Fruit fly (Drosophila melanogaster) whole organism, prepupa: ENCODE measurements around the gene Obp99b.

Experiments used
- Blimp-1 ChIP-seq: fragments of 200-800 bp; sonication (Bioruptor generic); optimal IDR thresholded peaks from 3 replicates; lab custom pipeline; 2017; ENCODE audit warnings: missing biosample characterization, missing genetic modification characterization, mild to moderate bottlenecking, moderate library complexity, missing genetic modification reagents
- CG10631 ChIP-seq: fragments of 200-800 bp; sonication (Bioruptor generic); optimal IDR thresholded peaks from 2 replicates; lab custom pipeline; 2016; ENCODE audit warnings: missing biosample characterization, missing genetic modification characterization
- CG10669 ChIP-seq: fragments of 200-800 bp; sonication (Bioruptor generic); optimal IDR thresholded peaks from 3 replicates; lab custom pipeline; 2018; ENCODE audit warnings: missing biosample characterization, mild to moderate bottlenecking, missing genetic modification characterization, moderate library complexity
- CG11294 ChIP-seq: fragments of 200-800 bp; sonication (Bioruptor generic); IDR thresholded peaks from 2 replicates; pipeline ENCODE4 v1.3.6; 2022; ENCODE audit warnings: missing biosample characterization, missing genetic modification characterization
- CG11762 ChIP-seq: fragments of 200-800 bp; sonication (Bioruptor generic); optimal IDR thresholded peaks from 3 replicates; lab custom pipeline; 2016; ENCODE audit warnings: missing biosample characterization, missing genetic modification characterization; ENCODE audit not compliant: insufficient read depth
- CG11902 ChIP-seq: fragments of 200-800 bp; sonication (Bioruptor generic); optimal IDR thresholded peaks from 3 replicates; lab custom pipeline; 2016; ENCODE audit warnings: missing biosample characterization, missing genetic modification characterization
- CG15336 ChIP-seq: fragments of 200-800 bp; sonication (Bioruptor generic); IDR thresholded peaks from 2 replicates; pipeline ENCODE4 v1.3.6; 2022; ENCODE audit warnings: missing biosample characterization, missing genetic modification characterization
- CG1621 ChIP-seq: fragments of 200-800 bp; sonication (Bioruptor generic); optimal IDR thresholded peaks from 3 replicates; lab custom pipeline; 2018; ENCODE audit warnings: missing biosample characterization, mild to moderate bottlenecking, missing genetic modification characterization
- CG16779 ChIP-seq: fragments of 200-800 bp; sonication (Bioruptor generic); optimal IDR thresholded peaks from 3 replicates; lab custom pipeline; 2017; ENCODE audit warnings: missing biosample characterization, mild to moderate bottlenecking, missing genetic modification characterization
- CG32006 ChIP-seq: fragments of 200-800 bp; sonication (Bioruptor generic); optimal IDR thresholded peaks from 3 replicates; lab custom pipeline; 2017; ENCODE audit warnings: missing biosample characterization, mild to moderate bottlenecking, missing genetic modification characterization
- CG34406 ChIP-seq: fragments of 200-800 bp; sonication (Bioruptor generic); optimal IDR thresholded peaks from 3 replicates; lab custom pipeline; 2016; ENCODE audit warnings: missing biosample characterization, missing genetic modification characterization
- CG3919 ChIP-seq: fragments of 200-800 bp; sonication (Bioruptor generic); optimal IDR thresholded peaks from 3 replicates; lab custom pipeline; 2016; ENCODE audit warnings: missing biosample characterization, missing genetic modification characterization
- CG4318 ChIP-seq: fragments of 200-800 bp; sonication (Bioruptor generic); optimal IDR thresholded peaks from 3 replicates; lab custom pipeline; 2017; ENCODE audit warnings: missing biosample characterization, mild to moderate bottlenecking, missing genetic modification characterization
- CG6163 ChIP-seq: fragments of 200-800 bp; sonication (Bioruptor generic); IDR thresholded peaks from 3 replicates; pipeline ENCODE4 v1.3.6; 2022; ENCODE audit warnings: missing biosample characterization, missing genetic modification characterization
- CG6276 ChIP-seq: fragments of 200-800 bp; sonication (Bioruptor generic); optimal IDR thresholded peaks from 2 replicates; lab custom pipeline; 2017; ENCODE audit warnings: missing biosample characterization, mild to moderate bottlenecking, missing genetic modification characterization
- CG6808 ChIP-seq: fragments of 200-800 bp; sonication (Bioruptor generic); optimal IDR thresholded peaks from 3 replicates; lab custom pipeline; 2017; ENCODE audit warnings: missing biosample characterization, missing genetic modification characterization, mild to moderate bottlenecking, moderate library complexity, missing genetic modification reagents
- CG6854 ChIP-seq: fragments of 200-800 bp; sonication (Bioruptor generic); optimal IDR thresholded peaks from 2 replicates; lab custom pipeline; 2017; ENCODE audit warnings: missing biosample characterization, mild to moderate bottlenecking, missing genetic modification characterization
- CG8119 ChIP-seq: fragments of 200-800 bp; sonication (Bioruptor generic); IDR thresholded peaks from 3 replicates; pipeline ENCODE4 v1.3.6; 2022; ENCODE audit warnings: missing biosample characterization, missing genetic modification characterization
- CG8319 ChIP-seq: fragments of 200-800 bp; sonication (Bioruptor generic); optimal IDR thresholded peaks from 3 replicates; lab custom pipeline; 2016; ENCODE audit warnings: missing biosample characterization, missing genetic modification characterization
- CG9139 ChIP-seq: fragments of 200-800 bp; sonication (Bioruptor generic); optimal IDR thresholded peaks from 3 replicates; lab custom pipeline; 2017; ENCODE audit warnings: missing biosample characterization, mild to moderate bottlenecking, missing genetic modification characterization
- Eip75B ChIP-seq: fragments of 200-800 bp; sonication (Bioruptor generic); optimal IDR thresholded peaks from 3 replicates; lab custom pipeline; 2016; ENCODE audit warnings: missing biosample characterization, missing genetic modification characterization
- Eip78C ChIP-seq: fragments of 200-800 bp; sonication (Bioruptor generic); peaks from one replicate; lab custom pipeline; 2016; ENCODE audit warnings: missing biosample characterization, missing genetic modification characterization
- Ets21C ChIP-seq: fragments of 200-800 bp; sonication (Bioruptor generic); optimal IDR thresholded peaks from 3 replicates; lab custom pipeline; 2016; ENCODE audit warnings: missing biosample characterization, missing genetic modification characterization
- Ets96B ChIP-seq: fragments of 200-800 bp; optimal IDR thresholded peaks from 2 replicates; lab custom pipeline; 2019; ENCODE audit warnings: missing biosample characterization, mild to moderate bottlenecking, missing genetic modification characterization, moderate library complexity
- Hr38 ChIP-seq: sonication (Bioruptor generic); optimal IDR thresholded peaks from 2 replicates; lab custom pipeline; 2016; ENCODE audit warnings: missing biosample characterization, missing genetic modification characterization
- Hr39 ChIP-seq: fragments of 200-800 bp; sonication (Bioruptor generic); optimal IDR thresholded peaks from 2 replicates; lab custom pipeline; 2016; ENCODE audit warnings: missing biosample characterization, missing genetic modification characterization
- Met ChIP-seq: fragments of 200-800 bp; sonication (Bioruptor generic); optimal IDR thresholded peaks from 3 replicates; lab custom pipeline; 2016; ENCODE audit warnings: missing biosample characterization, missing genetic modification characterization
- OdsH ChIP-seq: fragments of 200-800 bp; sonication (Bioruptor generic); optimal IDR thresholded peaks from 3 replicates; lab custom pipeline; 2016; ENCODE audit warnings: missing biosample characterization, missing genetic modification characterization
- Smox ChIP-seq: fragments of 200-800 bp; sonication (Bioruptor generic); optimal IDR thresholded peaks from 3 replicates; lab custom pipeline; 2016; ENCODE audit warnings: missing biosample characterization, missing genetic modification characterization
- achi ChIP-seq: fragments of 200-800 bp; sonication (Bioruptor generic); optimal IDR thresholded peaks from 3 replicates; lab custom pipeline; 2016; ENCODE audit warnings: missing biosample characterization, missing genetic modification characterization
- acj6 ChIP-seq: fragments of 200-800 bp; sonication (Bioruptor generic); optimal IDR thresholded peaks from 3 replicates; lab custom pipeline; 2016; ENCODE audit warnings: missing biosample characterization, missing genetic modification characterization
- cyc ChIP-seq: fragments of 200-800 bp; sonication (Bioruptor generic); optimal IDR thresholded peaks from 3 replicates; lab custom pipeline; 2016; ENCODE audit warnings: missing biosample characterization, missing genetic modification characterization
- dac ChIP-seq: fragments of 200-800 bp; sonication (Bioruptor generic); optimal IDR thresholded peaks from 2 replicates; lab custom pipeline; 2017; ENCODE audit warnings: missing biosample characterization, mild to moderate bottlenecking, missing genetic modification characterization
- dsx ChIP-seq: fragments of 200-800 bp; optimal IDR thresholded peaks from 3 replicates; lab custom pipeline; 2019; ENCODE audit warnings: missing biosample characterization, mild to moderate bottlenecking, missing genetic modification characterization, moderate library complexity; ENCODE audit not compliant: poor library complexity, severe bottlenecking
- esn ChIP-seq: fragments of 200-800 bp; sonication (Bioruptor generic); optimal IDR thresholded peaks from 2 replicates; lab custom pipeline; 2016; ENCODE audit warnings: missing biosample characterization, mild to moderate bottlenecking, missing genetic modification characterization, moderate library complexity
- fd59A ChIP-seq: fragments of 200-800 bp; sonication (Bioruptor generic); optimal IDR thresholded peaks from 2 replicates; lab custom pipeline; 2017; ENCODE audit warnings: missing biosample characterization, mild to moderate bottlenecking, missing genetic modification characterization, missing genetic modification reagents
- fkh ChIP-seq: fragments of 200-800 bp; sonication (Bioruptor generic); optimal IDR thresholded peaks from 3 replicates; lab custom pipeline; 2017; ENCODE audit warnings: missing biosample characterization, mild to moderate bottlenecking, missing genetic modification characterization, moderate library complexity
- net ChIP-seq: fragments of 200-800 bp; sonication (Bioruptor generic); optimal IDR thresholded peaks from 3 replicates; lab custom pipeline; 2016; ENCODE audit warnings: missing biosample characterization, missing genetic modification characterization
- ss ChIP-seq, 2 experiments: fragments of 200-800 bp; sonication (Bioruptor generic); optimal IDR thresholded peaks; 2 replicates in 1 of 2; 3 replicates in 1 of 2; lab custom pipeline; 2017 to 2018; ENCODE audit warnings: mild to moderate bottlenecking in 2 of 2, missing biosample characterization in 2 of 2, missing genetic modification characterization in 2 of 2, moderate library complexity in 1 of 2
- svp ChIP-seq: fragments of 200-800 bp; sonication (Bioruptor generic); peaks from one replicate; lab custom pipeline; 2016; ENCODE audit warnings: missing biosample characterization, missing genetic modification characterization
- vri ChIP-seq: fragments of 200-800 bp; sonication (Bioruptor generic); optimal IDR thresholded peaks from 3 replicates; lab custom pipeline; 2016; ENCODE audit warnings: missing biosample characterization, mild to moderate bottlenecking, missing genetic modification characterization

Gene Obp99b

dm6 chr3R:29690539-29690852, 26.2 kb downstream of the Obp99b start (continued):
- TF ChIP-seq achi, result peak; percentile 54
- TF ChIP-seq Eip75B (GFP tag; lab: Kevin White, UChicago), result peak; percentile 45
- TF ChIP-seq CG11762, result no peak
- no peak for TF ChIP-seq ss (GFP tag; optimal IDR thresholded peaks at IDR 0.05; lab: Kevin White, UChicago)
- TF ChIP-seq CG11294 (GFP tag; lab: Robert Waterston, UW), result no peak
- TF ChIP-seq CG6808 (GFP tag; lab: Kevin White, UChicago), result peak; percentile 6
- no peak for TF ChIP-seq CG16779

- TF ChIP-seq svp (GFP tag; lab: Kevin White, UChicago) (peak; percentile 78), vri (no peak), dsx (GFP tag; lab: Kevin White, UChicago) (peak; percentile 38), CG32006 (GFP tag; lab: Kevin White, UChicago) (peak; percentile 12), fkh (peak; percentile 5), CG34406 (GFP tag; lab: Kevin White, UChicago) (no peak), Eip78C (GFP tag; lab: Kevin White, UChicago) (peak; percentile 52), CG10631 (no peak), CG9139 (GFP tag; lab: Kevin White, UChicago) (no peak), Hr38 (GFP tag; lab: Kevin White, UChicago) (no peak), CG3919 (GFP tag; lab: Kevin White, UChicago) (no peak)
Observed at dm6 chr3R:29689833-29690538, 26.7 kb downstream of the Obp99b start.

- no peak for TF ChIP-seq Hr39 (GFP tag; lab: Kevin White, UChicago)
- no peak for TF ChIP-seq CG10669 (GFP tag; lab: Kevin White, UChicago)
- no peak for TF ChIP-seq CG1621 (tag; lab: Kevin White, UChicago)
- TF ChIP-seq CG8319 (GFP tag; lab: Kevin White, UChicago), result no peak
- no peak for TF ChIP-seq achi
- TF ChIP-seq acj6 (GFP tag; lab: Kevin White, UChicago), result no peak
- TF ChIP-seq net, result no peak
- TF ChIP-seq Ets96B (tag; lab: Kevin White, UChicago), result no peak
- TF ChIP-seq CG11902 (GFP tag; lab: Kevin White, UChicago), result no peak
- TF ChIP-seq CG3919 (GFP tag; lab: Kevin White, UChicago), result no peak
- no peak for TF ChIP-seq CG6854 (GFP tag; lab: Kevin White, UChicago)
- no peak for TF ChIP-seq esn (GFP tag; lab: Kevin White, UChicago)
Observed at dm6 chr3R:29689211-29689610, 27.5 kb downstream of the Obp99b start, which contains the start of gene Obp99c. Gene Obp99c (minus strand): TSS chr3R:29689311.

dm6 chr3R:29686698-29687097, 30.0 kb downstream of the Obp99b start:
- TF ChIP-seq svp (GFP tag; lab: Kevin White, UChicago), result peak; percentile 96
- TF ChIP-seq Eip78C (GFP tag; lab: Kevin White, UChicago), result peak; percentile 60
- no peak for TF ChIP-seq CG15336 (GFP tag; lab: Robert Waterston, UW)

- TF ChIP-seq Met (GFP tag; lab: Kevin White, UChicago), result no peak
- TF ChIP-seq CG8119 (GFP tag; lab: Robert Waterston, UW), result peak; percentile 63; the same call in 2 of the 3 replicates
- peak; percentile 42 for TF ChIP-seq CG6276 (GFP tag; lab: Kevin White, UChicago)
- no peak for TF ChIP-seq cyc (GFP tag; lab: Kevin White, UChicago)
- TF ChIP-seq fkh, result no peak
- no peak for TF ChIP-seq CG9139 (GFP tag; lab: Kevin White, UChicago)
- no peak for TF ChIP-seq dac
- TF ChIP-seq CG6808 (GFP tag; lab: Kevin White, UChicago), result peak; percentile 19
- no peak for TF ChIP-seq Eip75B (GFP tag; lab: Kevin White, UChicago)
- TF ChIP-seq Blimp-1 (GFP tag; lab: Kevin White, UChicago), result peak; percentile 99
- TF ChIP-seq Hr39 (GFP tag; lab: Kevin White, UChicago), result no peak
- TF ChIP-seq Eip78C (GFP tag; lab: Kevin White, UChicago), result peak; percentile 55
- TF ChIP-seq fd59A (GFP tag; lab: Kevin White, UChicago), result no peak
- TF ChIP-seq CG6163 (GFP tag; lab: Robert Waterston, UW), result peak; percentile 24; the same call in 1 of the 3 replicates
- TF ChIP-seq ss (GFP tag; optimal IDR thresholded peaks at IDR 0.05; lab: Kevin White, UChicago), result no peak
- TF ChIP-seq OdsH (GFP tag; lab: Kevin White, UChicago), result no peak
- TF ChIP-seq CG11762, result no peak
- TF ChIP-seq CG4318 (GFP tag; lab: Kevin White, UChicago), result no peak
- no peak for TF ChIP-seq Smox (GFP tag; lab: Kevin White, UChicago)
- TF ChIP-seq Ets21C, result no peak
- peak; percentile 28 for TF ChIP-seq CG3919 (GFP tag; lab: Kevin White, UChicago)
- TF ChIP-seq CG15336 (GFP tag; lab: Robert Waterston, UW), result peak; percentile 73
- peak; percentile 45 for TF ChIP-seq CG1621 (tag; lab: Kevin White, UChicago)
- TF ChIP-seq acj6 (GFP tag; lab: Kevin White, UChicago), result no peak
- TF ChIP-seq svp (GFP tag; lab: Kevin White, UChicago), result peak; percentile 90
- no peak for TF ChIP-seq CG32006 (GFP tag; lab: Kevin White, UChicago)
Observed at dm6 chr3R:29682152-29682600, 34.5 kb downstream of the Obp99b start, which contains the start of the genes CG7582 and Gycalpha99B. Gene CG7582 (minus strand): TSS chr3R:29682278. Gene Gycalpha99B (plus strand): TSS chr3R:29682503.
